Fruit fly (Drosophila melanogaster) whole organism, wandering third instar larva: ENCODE results near the gene CG3841.

Experiments
- Abd-B ChIP-seq: fragments of >200 bp; optimal IDR thresholded peaks from 2 replicates; lab custom pipeline; 2017; ENCODE audit warnings: missing biosample characterization, missing genetic modification characterization
- CG32264 ChIP-seq: fragments of 200-800 bp; sonication (Bioruptor generic); optimal IDR thresholded peaks from 2 replicates; lab custom pipeline; 2016; ENCODE audit warnings: missing biosample characterization, missing genetic modification characterization
- CG9705 ChIP-seq: fragments of 200-800 bp; sonication (Bioruptor generic); optimal IDR thresholded peaks from 2 replicates; lab custom pipeline; 2018; ENCODE audit warnings: missing biosample characterization, mild to moderate bottlenecking, missing genetic modification characterization
- CrebA ChIP-seq: fragments of 200-800 bp; sonication (Bioruptor generic); optimal IDR thresholded peaks from 2 replicates; lab custom pipeline; 2016; ENCODE audit warnings: missing biosample characterization, mild to moderate bottlenecking, missing genetic modification characterization, borderline replicate concordance
- Dfd ChIP-seq: fragments of >200 bp; optimal IDR thresholded peaks from 2 replicates; lab custom pipeline; 2017; ENCODE audit warnings: missing biosample characterization, missing genetic modification characterization
- Dif ChIP-seq: fragments of 200-275, 200-300 bp; sonication (Bioruptor generic); optimal IDR thresholded peaks from 2 replicates; lab custom pipeline; 2018; ENCODE audit warnings: missing biosample characterization, missing genetic modification characterization; ENCODE audit not compliant: partially characterized antibody
- GATAd ChIP-seq: sonication (Bioruptor generic); optimal IDR thresholded peaks from 2 replicates; lab custom pipeline; 2016; ENCODE audit warnings: missing biosample characterization, missing genetic modification characterization
- HLH106 ChIP-seq: fragments of 200-800 bp; optimal IDR thresholded peaks from 3 replicates; lab custom pipeline; 2019; ENCODE audit warnings: missing biosample characterization, mild to moderate bottlenecking, missing genetic modification characterization, moderate library complexity
- Hnf4 ChIP-seq: fragments of 200-800 bp; sonication (Bioruptor generic); optimal IDR thresholded peaks from 2 replicates; lab custom pipeline; 2016; ENCODE audit warnings: missing biosample characterization, mild to moderate bottlenecking, missing genetic modification characterization
- Hr78 ChIP-seq: fragments of >200 bp; optimal IDR thresholded peaks from 2 replicates; lab custom pipeline; 2017; ENCODE audit warnings: missing biosample characterization, missing genetic modification characterization
- Hr83 ChIP-seq: fragments of 200-300 bp; sonication (Bioruptor generic); optimal IDR thresholded peaks from 2 replicates; lab custom pipeline; 2016; ENCODE audit warnings: missing biosample characterization, mild to moderate bottlenecking, missing genetic modification characterization, moderate library complexity; ENCODE audit not compliant: poor library complexity, severe bottlenecking
- Jra ChIP-seq: sonication (Bioruptor generic); optimal IDR thresholded peaks from 2 replicates; lab custom pipeline; 2016; ENCODE audit warnings: missing biosample characterization, missing genetic modification characterization
- Mio ChIP-seq: sonication (Bioruptor generic); optimal IDR thresholded peaks from 2 replicates; lab custom pipeline; 2016; ENCODE audit warnings: missing biosample characterization, missing genetic modification characterization
- Myc ChIP-seq: fragments of >200 bp; optimal IDR thresholded peaks from 2 replicates; lab custom pipeline; 2017
- N ChIP-seq: fragments of >200 bp; optimal IDR thresholded peaks from 2 replicates; lab custom pipeline; 2018; ENCODE audit warnings: missing biosample characterization, missing external identifiers, missing genetic modification characterization
- OdsH ChIP-seq: fragments of 200-800 bp; sonication (Bioruptor generic); optimal IDR thresholded peaks from 2 replicates; lab custom pipeline; 2016; ENCODE audit warnings: missing biosample characterization, mild to moderate bottlenecking, missing genetic modification characterization
- Rel ChIP-seq, 2 experiments: fragments of 200-800 bp; sonication (Bioruptor generic) in 1 of 2; optimal IDR thresholded peaks; 2 replicates in 1 of 2; 3 replicates in 1 of 2; lab custom pipeline; 2016 to 2019; ENCODE audit warnings: mild to moderate bottlenecking in 2 of 2, missing biosample characterization in 2 of 2, missing genetic modification characterization in 2 of 2, moderate library complexity in 1 of 2
- Sp1 ChIP-seq: fragments of 200-800 bp; sonication (Bioruptor generic); optimal IDR thresholded peaks from 3 replicates; lab custom pipeline; 2019; ENCODE audit warnings: missing biosample characterization, mild to moderate bottlenecking, missing genetic modification characterization, moderate library complexity
- Vsx2 ChIP-seq: fragments of 200-300, 225-300 bp; sonication (Bioruptor generic); optimal IDR thresholded peaks from 2 replicates; lab custom pipeline; 2018; ENCODE audit warnings: missing biosample characterization, missing genetic modification characterization; ENCODE audit not compliant: partially characterized antibody
- br ChIP-seq: fragments of 200-800 bp; sonication (Bioruptor generic); optimal IDR thresholded peaks from 2 replicates; lab custom pipeline; 2016; ENCODE audit warnings: missing biosample characterization, missing genetic modification characterization
- brk ChIP-seq: fragments of 200-800 bp; sonication (Bioruptor generic); optimal IDR thresholded peaks from 2 replicates; lab custom pipeline; 2016; ENCODE audit warnings: missing biosample characterization, mild to moderate bottlenecking, missing genetic modification characterization
- dl ChIP-seq, 2 experiments: fragments of 175-275, 200-275 bp in 1 of 2; fragments of 200-275 bp in 1 of 2; sonication (Bioruptor generic); optimal IDR thresholded peaks; lab custom pipeline; 2018; ENCODE audit warnings: mild to moderate bottlenecking in 2 of 2, missing biosample characterization in 2 of 2, missing genetic modification characterization in 2 of 2, moderate library complexity in 2 of 2; ENCODE audit not compliant: partially characterized antibody in 2 of 2, insufficient read depth in 1 of 2
- dmrt93B ChIP-seq: fragments of 200-800 bp; sonication (Bioruptor generic); optimal IDR thresholded peaks from 2 replicates; lab custom pipeline; 2018; ENCODE audit warnings: missing biosample characterization, mild to moderate bottlenecking, missing genetic modification characterization
- dsf ChIP-seq: sonication (Bioruptor generic); optimal IDR thresholded peaks from 2 replicates; lab custom pipeline; 2016; ENCODE audit warnings: missing biosample characterization, missing genetic modification characterization, borderline replicate concordance
- ey ChIP-seq: fragments of 200-800 bp; sonication (Bioruptor generic); optimal IDR thresholded peaks from 2 replicates; lab custom pipeline; 2016; ENCODE audit warnings: missing biosample characterization, missing genetic modification characterization
- foxo ChIP-seq, 2 experiments: fragments of 200-800 bp; sonication (Bioruptor generic); optimal IDR thresholded peaks; 2 replicates in 1 of 2; 3 replicates in 1 of 2; lab custom pipeline; 2016 to 2017; ENCODE audit warnings: missing biosample characterization in 2 of 2, missing genetic modification characterization in 2 of 2
- fru ChIP-seq: fragments of 200-800 bp; sonication (Bioruptor generic); optimal IDR thresholded peaks from 3 replicates; lab custom pipeline; 2016; ENCODE audit warnings: missing biosample characterization, mild to moderate bottlenecking, missing genetic modification characterization
- h ChIP-seq: fragments of 200-800 bp; sonication (Bioruptor generic); optimal IDR thresholded peaks from 3 replicates; lab custom pipeline; 2016; ENCODE audit warnings: missing biosample characterization, mild to moderate bottlenecking, missing genetic modification characterization
- jim ChIP-seq: fragments of 175-275, 200-325 bp; sonication (Bioruptor generic); optimal IDR thresholded peaks from 2 replicates; lab custom pipeline; 2016; ENCODE audit warnings: missing biosample characterization, mild to moderate bottlenecking, missing genetic modification characterization
- lola ChIP-seq: fragments of >200 bp; optimal IDR thresholded peaks from 2 replicates; lab custom pipeline; 2017; ENCODE audit warnings: missing biosample characterization, missing genetic modification characterization
- pan ChIP-seq: fragments of >200 bp; optimal IDR thresholded peaks from 2 replicates; lab custom pipeline; 2017
- psq ChIP-seq: fragments of 200-800 bp; sonication (Bioruptor generic); optimal IDR thresholded peaks from 3 replicates; lab custom pipeline; 2017; ENCODE audit warnings: missing biosample characterization, mild to moderate bottlenecking, missing genetic modification characterization, moderate library complexity
- rgr ChIP-seq: fragments of 200-800 bp; sonication (Bioruptor generic); optimal IDR thresholded peaks from 3 replicates; lab custom pipeline; 2016; ENCODE audit warnings: missing biosample characterization, mild to moderate bottlenecking, missing genetic modification characterization
- sage ChIP-seq: fragments of 200-800 bp; sonication (Bioruptor generic); optimal IDR thresholded peaks from 2 replicates; lab custom pipeline; 2016; ENCODE audit warnings: missing biosample characterization, mild to moderate bottlenecking, missing genetic modification characterization
- sv ChIP-seq: fragments of 200-800 bp; sonication (Bioruptor generic); optimal IDR thresholded peaks from 3 replicates; lab custom pipeline; 2016; ENCODE audit warnings: missing biosample characterization, missing genetic modification characterization
- tai ChIP-seq: sonication (Bioruptor generic); optimal IDR thresholded peaks from 2 replicates; lab custom pipeline; 2016; ENCODE audit warnings: missing biosample characterization, missing genetic modification characterization
- usp ChIP-seq: fragments of >200 bp; optimal IDR thresholded peaks from 2 replicates; lab custom pipeline; 2017; ENCODE audit warnings: missing biosample characterization, missing genetic modification characterization
- woc ChIP-seq: sonication (Bioruptor generic); optimal IDR thresholded peaks from 2 replicates; lab custom pipeline; 2016; ENCODE audit warnings: missing biosample characterization, mild to moderate bottlenecking, missing genetic modification characterization

The CG3841 gene

dm6 chr2L:9633098-9633497 lies 43.8 kb downstream of the CG3841 start (continued):
- TF ChIP-seq dsf (peak; percentile 70), woc (no peak), foxo (GFP tag; optimal IDR thresholded peaks at IDR 0.05; lab: Kevin White, UChicago) (peak in 1 of 2 experiments; percentile 56), Mio (no peak), fru (GFP tag; lab: Kevin White, UChicago) (peak; percentile 29), dl (GFP tag; optimal IDR thresholded peaks at IDR 0.05; lab: Kevin White, UChicago; ENCODE audit: insufficient read depth in 1 of 2, partially characterized antibody in 2 of 2) (no peak), Dif (GFP tag; lab: Kevin White, UChicago) (no peak), Hnf4 (peak; percentile 91), usp (GFP tag; lab: Kevin White, UChicago) (no peak)

- no peak for TF ChIP-seq dl (GFP tag; optimal IDR thresholded peaks at IDR 0.05; lab: Kevin White, UChicago; ENCODE audit: insufficient read depth in 1 of 2, partially characterized antibody in 2 of 2)
- TF ChIP-seq CG32264 (GFP tag; lab: Kevin White, UChicago): peak; percentile 2
- TF ChIP-seq Hr83 (GFP tag; lab: Kevin White, UChicago): no peak
- TF ChIP-seq usp (GFP tag; lab: Kevin White, UChicago): no peak
- TF ChIP-seq woc: peak; percentile 54
- peak; percentile 78 for TF ChIP-seq fru (GFP tag; lab: Kevin White, UChicago)
- no peak for TF ChIP-seq tai (GFP tag; lab: Kevin White, UChicago)
- no peak for TF ChIP-seq CG9705
- TF ChIP-seq Mio: no peak
- peak; percentile 54 for TF ChIP-seq Hnf4
- no peak for TF ChIP-seq Myc (lab: Kevin White, UChicago)
- TF ChIP-seq foxo (GFP tag; optimal IDR thresholded peaks at IDR 0.05; lab: Kevin White, UChicago): peak in 1 of 2 experiments; percentile 85
- TF ChIP-seq sage (GFP tag; lab: Kevin White, UChicago): peak; percentile 66
- no peak for TF ChIP-seq dsf
- peak; percentile 13 for TF ChIP-seq Dif (GFP tag; lab: Kevin White, UChicago)
- TF ChIP-seq GATAd (GFP tag; lab: Kevin White, UChicago): no peak
- peak; percentile 75 for TF ChIP-seq psq (GFP tag; lab: Kevin White, UChicago)
- TF ChIP-seq pan (lab: Kevin White, UChicago): no peak
- TF ChIP-seq Vsx2: no peak
- TF ChIP-seq jim (GFP tag; lab: Kevin White, UChicago): no peak
- peak; percentile 72 for TF ChIP-seq rgr
- no peak for TF ChIP-seq N (GFP tag; lab: Kevin White, UChicago)
- TF ChIP-seq h: peak; percentile 85
- TF ChIP-seq Abd-B: no peak
- TF ChIP-seq sv (GFP tag; lab: Kevin White, UChicago): peak; percentile 8
- TF ChIP-seq Hr78 (GFP tag; lab: Kevin White, UChicago): no peak
- peak; percentile 68 for TF ChIP-seq HLH106 (tag; lab: Kevin White, UChicago)
- peak; percentile 58 for TF ChIP-seq br
- TF ChIP-seq OdsH: peak; percentile 74
- TF ChIP-seq Rel (GFP tag; optimal IDR thresholded peaks at IDR 0.05; lab: Kevin White, UChicago): peak; percentile 59
- no peak for TF ChIP-seq Rel (tag; optimal IDR thresholded peaks at IDR 0.05; lab: Kevin White, UChicago)
- no peak for TF ChIP-seq lola (GFP tag; lab: Kevin White, UChicago)
- TF ChIP-seq dmrt93B (GFP tag; lab: Kevin White, UChicago): peak; percentile 62
- TF ChIP-seq brk (GFP tag; lab: Kevin White, UChicago): peak; percentile 64
- peak; percentile 55 for TF ChIP-seq Sp1 (GFP tag; lab: Kevin White, UChicago)
- peak; percentile 23 for TF ChIP-seq CrebA
- TF ChIP-seq Jra: no peak
- TF ChIP-seq ey (GFP tag; lab: Kevin White, UChicago): peak; percentile 46
- no peak for TF ChIP-seq Dfd (GFP tag; lab: Kevin White, UChicago)
Observed at dm6 chr2L:9633811-9634436, 44.6 kb downstream of the CG3841 start, which contains the start of gene Apoltp. Apoltp (plus strand) TSS chr2L:9634179.
